Fruit fly (Drosophila melanogaster): ENCODE data around the gene Cf2.

The Cf2 gene

DNA sequence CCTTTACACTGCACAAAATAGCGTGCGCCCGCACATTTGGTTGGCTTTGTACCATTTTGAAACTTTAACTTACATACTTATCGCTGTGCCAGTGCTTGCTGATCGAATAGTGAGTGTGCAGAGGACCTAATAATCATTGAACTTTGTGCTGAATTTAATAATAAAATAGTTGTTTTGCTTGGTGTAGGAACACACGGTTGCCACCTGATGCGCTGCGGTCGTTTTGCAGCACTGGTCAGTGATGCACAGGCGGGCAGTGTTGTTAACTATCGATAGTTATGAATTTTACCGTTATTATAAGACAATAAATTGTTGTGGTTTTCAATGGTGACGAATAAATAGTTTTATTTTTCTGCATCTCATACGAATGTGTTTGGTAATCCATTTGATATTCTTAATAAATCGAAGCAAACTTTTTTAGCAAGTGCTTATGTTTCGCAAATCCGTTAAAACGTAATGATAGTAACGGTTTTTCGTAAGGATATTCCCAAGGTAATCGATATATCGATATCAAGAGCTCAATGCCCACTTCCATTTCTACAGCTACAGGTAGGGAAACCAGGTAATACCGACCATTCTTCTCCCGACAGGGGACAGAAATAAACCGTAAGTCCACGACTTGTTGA lies 45.0 kb downstream of the Cf2 start, which contains the start of the genes tank and CG12194 (continued):
- TF ChIP-seq Taf1 (GFP tag; IDR thresholded peaks at IDR 0.05) (peak; percentile 97), CG18011 (GFP tag; optimal IDR thresholded peaks at IDR 0.05) (peak; percentile 93), oc (tag; optimal IDR thresholded peaks at IDR 0.05) (peak; percentile 99), CG6272 (GFP tag; IDR thresholded peaks at IDR 0.05) (peak; percentile 99), p53 (GFP tag; optimal IDR thresholded peaks at IDR 0.05) (peak; percentile 97), Ravus (GFP tag; IDR thresholded peaks at IDR 0.05) (peak; percentile 98), CG17361 (GFP tag; IDR thresholded peaks at IDR 0.05) (peak; percentile 98), Rx (GFP tag; IDR thresholded peaks at IDR 0.05) (peak; percentile 99), danr (GFP tag; IDR thresholded peaks at IDR 0.05) (peak; percentile 99), ftz-f1 (GFP tag; optimal IDR thresholded peaks at IDR 0.05) (peak; percentile 90), CG10462 (GFP tag; optimal IDR thresholded peaks at IDR 0.05) (peak; percentile 98), CkIIα-i1 (GFP tag; IDR thresholded peaks at IDR 0.05) (peak; percentile 97), CHES-1-like (GFP tag; optimal IDR thresholded peaks at IDR 0.05) (peak; percentile 99), CG12236 (GFP tag; optimal IDR thresholded peaks at IDR 0.05) (peak; percentile 99), gsb-n (tag; optimal IDR thresholded peaks at IDR 0.05) (peak; percentile 99), CG10147 (GFP tag; optimal IDR thresholded peaks at IDR 0.05) (peak; percentile 95), CG1602 (GFP tag; optimal IDR thresholded peaks at IDR 0.05) (peak; percentile 99), HLH3B (GFP tag; IDR thresholded peaks at IDR 0.05) (peak; percentile 99), Ada2b (GFP tag; IDR thresholded peaks at IDR 0.05) (peak; percentile 99), tio (GFP tag; optimal IDR thresholded peaks at IDR 0.05) (peak; percentile 99), rib (GFP tag; IDR thresholded peaks at IDR 0.05) (peak; percentile 98), CG13424 (tag; optimal IDR thresholded peaks at IDR 0.05) (peak; percentile 97), peb (GFP tag; IDR thresholded peaks at IDR 0.05) (peak; percentile 99), bab2 (GFP tag; optimal IDR thresholded peaks at IDR 0.05) (peak; percentile 99), CG11560 (tag; IDR thresholded peaks at IDR 0.05) (peak; percentile 93), ken (GFP tag; IDR thresholded peaks at IDR 0.05) (peak; percentile 99), CG11085 (GFP tag; IDR thresholded peaks at IDR 0.05) (peak; percentile 98), Bdp1 (GFP tag; optimal IDR thresholded peaks at IDR 0.05) (peak; percentile 95), da (GFP tag; optimal IDR thresholded peaks at IDR 0.05) (peak; percentile 98), Sox102F (GFP tag; optimal IDR thresholded peaks at IDR 0.05) (peak; percentile 100), CG10267 (tag; optimal IDR thresholded peaks at IDR 0.05) (peak; percentile 96), Dek (tag; optimal IDR thresholded peaks at IDR 0.05) (peak; percentile 97), Blimp-1 (GFP tag; optimal IDR thresholded peaks at IDR 0.05) (peak; percentile 97), Asciz (GFP tag; optimal IDR thresholded peaks at IDR 0.05) (peak; percentile 99), Fer2 (tag; optimal IDR thresholded peaks at IDR 0.05) (peak; percentile 78), B-H2 (GFP tag; optimal IDR thresholded peaks at IDR 0.05) (peak; percentile 77), jumu (GFP tag; optimal IDR thresholded peaks at IDR 0.05) (peak; percentile 99), br (optimal IDR thresholded peaks at IDR 0.05) (no peak), chif (GFP tag; optimal IDR thresholded peaks at IDR 0.05) (peak; percentile 99), Xbp1 (GFP tag; optimal IDR thresholded peaks at IDR 0.05) (peak; percentile 100), CG15269 (tag; optimal IDR thresholded peaks at IDR 0.05) (peak; percentile 98), onecut (GFP tag; IDR thresholded peaks at IDR 0.05) (peak; percentile 96), CG9876 (GFP tag; optimal IDR thresholded peaks at IDR 0.05) (peak; percentile 98), ssp (GFP tag; IDR thresholded peaks at IDR 0.05) (peak; percentile 95), inv (GFP tag; IDR thresholded peaks at IDR 0.05; ENCODE audit: partially characterized antibody) (peak; percentile 72), PHDP (tag; optimal IDR thresholded peaks at IDR 0.05) (peak; percentile 99), Opbp (GFP tag; IDR thresholded peaks at IDR 0.05; ENCODE audit: partially characterized antibody) (peak; percentile 61; the same call in 1 of the 3 replicates), nerfin-1 (tag; optimal IDR thresholded peaks at IDR 0.05) (peak; percentile 91), slou (GFP tag; optimal IDR thresholded peaks at IDR 0.05) (peak; percentile 99), prd (optimal IDR thresholded peaks at IDR 0.05) (no peak), prd (GFP tag; IDR thresholded peaks at IDR 0.05) (peak; percentile 100)
